Fruit fly (Drosophila melanogaster): ENCODE measurements around the gene CG1143.

DNA sequence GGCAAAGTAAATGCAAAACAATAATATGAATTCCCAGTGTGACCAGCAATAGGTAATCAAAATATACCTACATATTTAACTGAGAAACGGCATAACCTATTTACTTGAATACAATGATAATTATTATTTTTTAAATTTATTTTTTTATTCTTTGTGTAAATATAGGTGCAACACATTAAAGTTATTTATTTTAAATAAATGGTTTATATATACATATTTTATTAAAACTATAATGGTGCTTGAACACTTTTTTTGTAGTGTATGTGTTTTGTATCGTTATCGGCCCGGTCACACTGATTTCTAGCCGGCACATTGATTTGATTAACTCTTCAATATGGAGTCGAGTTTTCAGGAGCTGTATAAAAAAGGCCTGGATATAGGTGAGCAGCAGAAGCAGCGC is 6.6 kb downstream of the CG1143 start, which contains the start of the genes ProRS-m, CG42304 and Snup:
- TF ChIP-seq dl (GFP tag; optimal IDR thresholded peaks at IDR 0.05; ENCODE audit: insufficient read depth in 1 of 2, partially characterized antibody in 2 of 2) (no peak), lola (GFP tag; optimal IDR thresholded peaks at IDR 0.05) (no peak), usp (GFP tag; optimal IDR thresholded peaks at IDR 0.05) (no peak), h (GFP tag; optimal IDR thresholded peaks at IDR 0.05) (no peak), psq (GFP tag; optimal IDR thresholded peaks at IDR 0.05) (peak; percentile 41), foxo (GFP tag; optimal IDR thresholded peaks at IDR 0.05) (no peak)

Data from whole organism, wandering third instar larva.